Worm (Caenorhabditis elegans) whole organism, L1 larva: Measurements from ENCODE around the gene T19H12.12.
A peak's percentile ranks its signal among the peaks of the same experiment; 100 is the strongest.

ENCODE experiments used
- C04F5.9 ChIP-seq: sonication (generic microtip); optimal IDR thresholded peaks from 2 replicates; lab custom pipeline; 2016; ENCODE audit warnings: missing genetic modification characterization, missing compliant biosample characterization
- C34B4.2 ChIP-seq: sonication (generic microtip); optimal IDR thresholded peaks from 2 replicates; lab custom pipeline; 2017; ENCODE audit warnings: mild to moderate bottlenecking, missing genetic modification characterization, missing compliant biosample characterization
- F16B12.6 ChIP-seq: fragments of 150-350 bp; optimal IDR thresholded peaks from 2 replicates; lab custom pipeline; 2014; ENCODE audit warnings: missing biosample characterization, missing genetic modification characterization
- alr-1 ChIP-seq: fragments of 200-800 bp; sonication (Bioruptor generic); optimal IDR thresholded peaks from 2 replicates; lab custom pipeline; 2018; ENCODE audit warnings: borderline replicate concordance, mild to moderate bottlenecking, missing genetic modification characterization, missing compliant biosample characterization
- blmp-1 ChIP-seq: fragments of 150-350 bp; optimal IDR thresholded peaks from 2 replicates; lab custom pipeline; 2014; ENCODE audit warnings: missing biosample characterization, missing genetic modification characterization
- ceh-82 ChIP-seq, 3 experiments: fragments of 150-350 bp in 1 of 3; sonication (generic microtip) in 2 of 3; optimal IDR thresholded peaks; 2 replicates each; lab custom pipeline; 2014 to 2017; ENCODE audit warnings: missing biosample characterization in 3 of 3, missing genetic modification characterization in 3 of 3
- ceh-90 ChIP-seq: sonication (generic microtip); optimal IDR thresholded peaks from 2 replicates; lab custom pipeline; 2016; ENCODE audit warnings: missing genetic modification characterization, missing compliant biosample characterization
- dpl-1 ChIP-seq, 3 experiments: fragments of 150-350 bp in 2 of 3; sonication (generic microtip) in 1 of 3; optimal IDR thresholded peaks; 2 replicates each; lab custom pipeline; 2014 to 2017; ENCODE audit warnings: missing biosample characterization in 3 of 3, missing genetic modification characterization in 3 of 3, missing genetic modification reagents in 3 of 3
- dsc-1 ChIP-seq: sonication (generic microtip); optimal IDR thresholded peaks from 2 replicates; lab custom pipeline; 2016; ENCODE audit warnings: mild to moderate bottlenecking, missing genetic modification characterization, missing compliant biosample characterization
- efl-1 ChIP-seq, 4 experiments: fragments of 150-350 bp; optimal IDR thresholded peaks in 3 of 4; peaks in 1 of 4; 1 replicate in 1 of 4; 2 replicates in 3 of 4; lab custom pipeline; 2014; ENCODE audit warnings: missing biosample characterization in 2 of 4, missing genetic modification characterization in 2 of 4, missing genetic modification reagents in 2 of 4
- efl-3 ChIP-seq: fragments of 200-800 bp; sonication (Bioruptor generic); optimal IDR thresholded peaks from 2 replicates; lab custom pipeline; 2018; ENCODE audit warnings: mild to moderate bottlenecking, missing genetic modification characterization, missing compliant biosample characterization
- egl-13 ChIP-seq: sonication (generic microtip); optimal IDR thresholded peaks from 2 replicates; lab custom pipeline; 2016; ENCODE audit warnings: missing genotype, missing genetic modification reagents, missing genetic modification characterization, missing compliant biosample characterization
- egl-27 ChIP-seq, 2 experiments: fragments of 150-350 bp in 1 of 2; sonication (generic microtip); optimal IDR thresholded peaks; 3 replicates each; lab custom pipeline; 2017 to 2018; ENCODE audit warnings: missing biosample characterization in 2 of 2, missing genetic modification characterization in 2 of 2, missing genetic modification reagents in 2 of 2
- elt-2 ChIP-seq: sonication (generic microtip); optimal IDR thresholded peaks from 2 replicates; lab custom pipeline; 2016; ENCODE audit warnings: missing genetic modification characterization, mild to moderate bottlenecking, inconsistent platforms, missing compliant biosample characterization, missing genetic modification reagents
- ets-5 ChIP-seq: fragments of 200-800 bp; sonication (Bioruptor generic); IDR thresholded peaks from 2 replicates; pipeline ENCODE4 v1.3.6; 2022; ENCODE audit warnings: missing genetic modification characterization, missing compliant biosample characterization
- fkh-10 ChIP-seq: sonication (generic microtip); optimal IDR thresholded peaks from 2 replicates; lab custom pipeline; 2017; ENCODE audit warnings: missing biosample characterization, missing genetic modification reagents, missing genetic modification characterization
- fkh-8 ChIP-seq: sonication (generic microtip); optimal IDR thresholded peaks from 2 replicates; lab custom pipeline; 2016; ENCODE audit warnings: mild to moderate bottlenecking, missing genetic modification characterization, missing compliant biosample characterization
- fos-1 ChIP-seq: fragments of 150-350 bp; optimal IDR thresholded peaks from 2 replicates; lab custom pipeline; 2014; ENCODE audit warnings: missing biosample characterization, missing genetic modification characterization
- grh-1 ChIP-seq: fragments of 200-800 bp; sonication (Bioruptor generic); IDR thresholded peaks from 2 replicates; pipeline ENCODE4 v1.3.6; 2022; ENCODE audit warnings: missing genetic modification reagents, missing genetic modification characterization, missing compliant biosample characterization
- hlh-17 ChIP-seq: fragments of 200-800 bp; sonication (Bioruptor generic); optimal IDR thresholded peaks from 2 replicates; lab custom pipeline; 2018; ENCODE audit warnings: missing genetic modification characterization, mild to moderate bottlenecking, missing compliant biosample characterization, moderate library complexity, borderline replicate concordance
- hpl-2 ChIP-seq: fragments of 150-350 bp; optimal IDR thresholded peaks from 2 replicates; lab custom pipeline; 2014; ENCODE audit warnings: missing biosample characterization, missing genetic modification reagents, missing genetic modification characterization
- irx-1 ChIP-seq: sonication (generic microtip); optimal IDR thresholded peaks from 2 replicates; lab custom pipeline; 2016; ENCODE audit warnings: missing genetic modification characterization, missing compliant biosample characterization
- jun-1 ChIP-seq: fragments of 150-350 bp; optimal IDR thresholded peaks from 2 replicates; lab custom pipeline; 2014; ENCODE audit warnings: missing biosample characterization, missing genetic modification reagents, missing genetic modification characterization
- lin-13 ChIP-seq: fragments of 150-350 bp; optimal IDR thresholded peaks from 2 replicates; lab custom pipeline; 2014; ENCODE audit warnings: missing biosample characterization, missing genetic modification reagents, missing genetic modification characterization
- lin-15B ChIP-seq: fragments of 150-350 bp; sonication (generic microtip); optimal IDR thresholded peaks from 3 replicates; lab custom pipeline; 2014; ENCODE audit warnings: missing biosample characterization, missing genetic modification characterization
- lir-3 ChIP-seq: sonication (generic microtip); optimal IDR thresholded peaks from 2 replicates; lab custom pipeline; 2016; ENCODE audit warnings: mild to moderate bottlenecking, missing genetic modification characterization, moderate library complexity, missing compliant biosample characterization; ENCODE audit not compliant: poor library complexity
- lsy-2 ChIP-seq, 2 experiments: fragments of 150-350 bp; optimal IDR thresholded peaks; 2 replicates each; lab custom pipeline; 2014; ENCODE audit warnings: missing biosample characterization in 2 of 2, missing genetic modification characterization in 2 of 2
- mab-9 ChIP-seq: fragments of 200-800 bp; sonication (Bioruptor generic); IDR thresholded peaks from 2 replicates; pipeline ENCODE4 v1.3.6; 2022; ENCODE audit warnings: missing genetic modification reagents, missing genetic modification characterization, missing compliant biosample characterization
- nhr-11 ChIP-seq: fragments of 150-350 bp; optimal IDR thresholded peaks from 2 replicates; lab custom pipeline; 2014; ENCODE audit warnings: missing biosample characterization, missing genetic modification characterization
- nhr-12 ChIP-seq: sonication (generic microtip); optimal IDR thresholded peaks from 2 replicates; lab custom pipeline; 2017; ENCODE audit warnings: missing biosample characterization, missing genetic modification characterization
- nhr-20 ChIP-seq: sonication (generic microtip); optimal IDR thresholded peaks from 2 replicates; lab custom pipeline; 2016; ENCODE audit warnings: mild to moderate bottlenecking, missing genetic modification characterization, missing compliant biosample characterization
- nhr-237 ChIP-seq: fragments of 150-350 bp; optimal IDR thresholded peaks from 2 replicates; lab custom pipeline; 2014; ENCODE audit warnings: missing biosample characterization, missing genetic modification characterization
- nhr-47 ChIP-seq: sonication (generic microtip); optimal IDR thresholded peaks from 2 replicates; lab custom pipeline; 2016; ENCODE audit warnings: mild to moderate bottlenecking, missing genetic modification characterization, moderate library complexity, missing compliant biosample characterization
- nhr-76 ChIP-seq: sonication (generic microtip); optimal IDR thresholded peaks from 2 replicates; lab custom pipeline; 2017; ENCODE audit warnings: missing biosample characterization, missing genetic modification characterization
- pag-3 ChIP-seq: sonication (generic microtip); optimal IDR thresholded peaks from 2 replicates; lab custom pipeline; 2017; ENCODE audit warnings: missing genetic modification characterization, mild to moderate bottlenecking, missing compliant biosample characterization, antibody characterized with exemption, borderline replicate concordance; ENCODE audit not compliant: insufficient read depth
- rnt-1 ChIP-seq: sonication (generic microtip); optimal IDR thresholded peaks from 2 replicates; lab custom pipeline; 2016; ENCODE audit warnings: mild to moderate bottlenecking, missing genetic modification characterization, moderate library complexity, missing compliant biosample characterization
- snpc-4 ChIP-seq: fragments of 150-350 bp; optimal IDR thresholded peaks from 2 replicates; lab custom pipeline; 2014; ENCODE audit warnings: missing biosample characterization, missing genetic modification characterization
- snu-23 ChIP-seq: sonication (generic microtip); optimal IDR thresholded peaks from 2 replicates; lab custom pipeline; 2016; ENCODE audit warnings: missing genetic modification characterization, missing compliant biosample characterization
- sox-4 ChIP-seq: sonication (generic microtip); optimal IDR thresholded peaks from 2 replicates; lab custom pipeline; 2016; ENCODE audit warnings: missing genetic modification characterization, missing compliant biosample characterization
- sup-37 ChIP-seq: fragments of 200-800 bp; sonication (Bioruptor generic); optimal IDR thresholded peaks from 2 replicates; lab custom pipeline; 2018; ENCODE audit warnings: mild to moderate bottlenecking, missing genetic modification characterization, missing compliant biosample characterization
- swsn-7 ChIP-seq: sonication (generic microtip); optimal IDR thresholded peaks from 2 replicates; lab custom pipeline; 2016; ENCODE audit warnings: missing genetic modification characterization, missing compliant biosample characterization
- unc-130 ChIP-seq: fragments of 150-350 bp; optimal IDR thresholded peaks from 2 replicates; lab custom pipeline; 2017; ENCODE audit warnings: missing biosample characterization, missing genetic modification characterization, inconsistent platforms
- unc-30 ChIP-seq: sonication (generic microtip); optimal IDR thresholded peaks from 2 replicates; lab custom pipeline; 2017; ENCODE audit warnings: missing biosample characterization, missing genetic modification characterization
- unc-62 ChIP-seq: fragments of 150-350 bp; optimal IDR thresholded peaks from 2 replicates; lab custom pipeline; 2014; ENCODE audit warnings: missing biosample characterization, missing genetic modification reagents, missing genetic modification characterization
- zag-1 ChIP-seq: fragments of 150-350 bp; optimal IDR thresholded peaks from 2 replicates; lab custom pipeline; 2014; ENCODE audit warnings: missing biosample characterization, missing genetic modification characterization
- ztf-11 ChIP-seq, 2 experiments: sonication (generic microtip); optimal IDR thresholded peaks; 2 replicates each; lab custom pipeline; 2016 to 2017; ENCODE audit warnings: missing genetic modification characterization in 2 of 2, missing biosample characterization in 1 of 2, missing compliant biosample characterization in 1 of 2
- ztf-4 ChIP-seq: fragments of 150-350 bp; optimal IDR thresholded peaks from 2 replicates; lab custom pipeline; 2014; ENCODE audit warnings: missing biosample characterization, missing genetic modification characterization

T19H12.12 gene

DNA sequence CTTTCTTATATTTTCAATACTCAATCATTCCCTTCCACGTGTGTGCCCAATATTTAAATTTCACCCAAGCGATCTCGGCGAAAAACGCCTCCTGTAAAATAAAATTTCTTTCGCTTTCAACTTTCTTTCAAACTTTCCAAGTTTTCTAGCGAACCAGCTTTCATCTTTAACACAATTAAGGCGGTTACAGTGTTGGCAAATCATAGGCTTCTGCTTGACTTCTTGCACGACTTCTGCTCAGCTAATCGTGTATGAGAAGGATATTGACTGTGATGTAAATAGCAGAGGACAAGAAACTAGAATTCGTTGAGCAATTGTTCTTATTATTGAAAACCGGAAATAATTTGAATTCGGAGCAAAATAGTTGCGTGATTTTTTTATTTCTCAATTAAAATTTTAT, 6.7 kb downstream of the T19H12.12 start:
- TF ChIP-seq F16B12.6: no peak
- no peak for TF ChIP-seq dsc-1
- TF ChIP-seq sox-4 (tag; lab: Kevin White, UChicago): no peak
- no peak for TF ChIP-seq lsy-2 (tag; optimal IDR thresholded peaks at IDR 0.05; lab: Kevin White, UChicago)
- TF ChIP-seq ztf-4: no peak
- TF ChIP-seq zag-1: no peak
- no peak for TF ChIP-seq fos-1 (tag; lab: Kevin White, UChicago)
- no peak for TF ChIP-seq lin-15B (tag; lab: Kevin White, UChicago)
- TF ChIP-seq irx-1 (tag; lab: Kevin White, UChicago): no peak
- no peak for TF ChIP-seq ceh-90 (tag; lab: Kevin White, UChicago)
- TF ChIP-seq rnt-1 (tag; lab: Kevin White, UChicago): no peak
- TF ChIP-seq nhr-237 (tag; lab: Kevin White, UChicago): no peak
- TF ChIP-seq hpl-2 (GFP tag; lab: Kevin White, UChicago): no peak
- TF ChIP-seq hlh-17 (GFP tag; lab: Kevin White, UChicago): no peak

DNA sequence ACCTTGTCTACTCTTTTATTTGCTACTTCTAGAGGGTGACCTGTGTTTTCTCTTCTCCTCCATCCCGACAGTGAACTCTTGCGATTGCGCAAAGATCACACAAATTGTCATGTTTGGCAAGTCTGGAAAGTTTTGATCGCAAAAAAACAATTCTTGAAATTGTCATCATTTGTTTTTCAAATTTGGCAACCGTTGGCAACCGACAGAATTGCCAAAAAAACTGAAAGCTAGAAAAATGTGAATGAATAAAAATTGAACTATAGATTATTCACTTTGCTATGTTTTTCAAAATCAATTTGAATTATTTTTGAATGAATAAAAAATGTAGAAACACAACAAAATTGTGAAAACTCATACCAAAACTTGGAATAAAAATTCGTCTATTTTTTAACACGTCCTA, 10.4 kb downstream of the T19H12.12 start, which contains the start of gene ugt-11:
Gene ugt-11 (minus strand): TSS at position 101 of the 400 bp plus-strand sequence.
- TF ChIP-seq efl-3 (GFP tag; lab: Kevin White, UChicago): no peak
- no peak for TF ChIP-seq C34B4.2 (tag; lab: Kevin White, UChicago)
- no peak for TF ChIP-seq egl-27 (tag; optimal IDR thresholded peaks at IDR 0.05; lab: Kevin White, UChicago)
- TF ChIP-seq blmp-1 (tag; lab: Kevin White, UChicago): no peak
- TF ChIP-seq dpl-1 (GFP tag; optimal IDR thresholded peaks at IDR 0.05; lab: Kevin White, UChicago): no peak
- no peak for TF ChIP-seq nhr-47
- no peak for TF ChIP-seq ceh-82 (tag; optimal IDR thresholded peaks at IDR 0.05; lab: Kevin White, UChicago)
- TF ChIP-seq jun-1 (tag; lab: Kevin White, UChicago): no peak
- no peak for TF ChIP-seq unc-130

DNA sequence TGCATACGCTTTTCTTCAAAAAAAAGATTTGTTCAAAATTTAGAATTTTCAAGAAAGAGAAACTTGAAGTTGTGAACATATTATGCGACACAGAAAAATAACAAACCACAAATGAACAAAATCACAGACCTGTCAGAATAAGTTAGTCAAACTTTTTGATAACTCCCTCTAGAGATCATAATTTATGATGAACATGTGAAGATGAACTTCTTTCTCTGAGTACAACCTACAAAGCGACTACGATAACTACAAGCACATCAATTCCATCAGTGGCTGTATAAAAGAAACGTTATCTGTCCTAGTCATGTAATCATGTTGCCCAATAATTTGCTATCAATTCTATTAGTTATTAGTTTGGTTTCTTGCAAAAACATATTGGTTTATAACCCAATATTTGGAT, 11.2 kb downstream of the T19H12.12 start, which contains the start of gene ugt-9:
Gene ugt-9 (plus strand): TSS at position 305 of the 400 bp plus-strand sequence.
- TF ChIP-seq C04F5.9 (no peak), nhr-12 (tag; lab: Kevin White, UChicago) (no peak), dsc-1 (no peak), lin-15B (tag; lab: Kevin White, UChicago) (no peak), C34B4.2 (tag; lab: Kevin White, UChicago) (no peak), dpl-1 (GFP tag; optimal IDR thresholded peaks at IDR 0.05; lab: Kevin White, UChicago) (no peak), fos-1 (tag; lab: Kevin White, UChicago) (no peak), irx-1 (tag; lab: Kevin White, UChicago) (no peak), efl-1 (optimal IDR thresholded peaks at IDR 0.05; lab: Kevin White, UChicago) (no peak), efl-1 (GFP tag; optimal IDR thresholded peaks at IDR 0.05 in 1 of 2; lab: Kevin White, UChicago) (peak in 1 of 2 experiments; percentile 32), nhr-76 (tag; lab: Kevin White, UChicago) (peak; percentile 77), ets-5 (GFP tag; lab: Robert Waterston, UW) (no peak), alr-1 (tag; lab: Kevin White, UChicago) (no peak), pag-3 (no peak), elt-2 (tag; lab: Kevin White, UChicago) (no peak), blmp-1 (tag; lab: Kevin White, UChicago) (no peak), snu-23 (GFP tag; lab: Kevin White, UChicago) (peak; percentile 34), swsn-7 (tag; lab: Kevin White, UChicago) (no peak), nhr-11 (tag; lab: Kevin White, UChicago) (no peak), mab-9 (GFP tag; lab: Robert Waterston, UW) (no peak), lin-13 (no peak), fkh-8 (tag; lab: Kevin White, UChicago) (no peak), grh-1 (GFP tag; lab: Robert Waterston, UW) (no peak), sup-37 (GFP tag; lab: Kevin White, UChicago) (no peak), nhr-237 (tag; lab: Kevin White, UChicago) (no peak), snpc-4 (tag; lab: Kevin White, UChicago) (no peak), ceh-82 (tag; optimal IDR thresholded peaks at IDR 0.05; lab: Kevin White, UChicago) (no peak), unc-62 (no peak), ztf-11 (tag; optimal IDR thresholded peaks at IDR 0.05; lab: Kevin White, UChicago) (no peak), egl-13 (no peak), zag-1 (no peak), ceh-90 (tag; lab: Kevin White, UChicago) (no peak), unc-30 (tag; lab: Kevin White, UChicago) (no peak), nhr-20 (peak; percentile 72), fkh-10 (no peak), hlh-17 (GFP tag; lab: Kevin White, UChicago) (no peak), lir-3 (tag; lab: Kevin White, UChicago) (no peak)
